Worm (Caenorhabditis elegans) whole organism, mixed stage, embryonic: ENCODE measurements around the gene rpl-25.1.

Experiments
- M03D4.4 ChIP-seq: sonication (generic microtip); optimal IDR thresholded peaks from 2 replicates; lab custom pipeline; 2017; ENCODE audit warnings: mild to moderate bottlenecking, missing genetic modification characterization, missing compliant biosample characterization
- bed-3 ChIP-seq: fragments of 200-800 bp; sonication (Bioruptor generic); optimal IDR thresholded peaks from 3 replicates; lab custom pipeline; 2018; ENCODE audit warnings: mild to moderate bottlenecking, missing genetic modification characterization, moderate library complexity, missing compliant biosample characterization
- blmp-1 ChIP-seq: fragments of 150-350 bp; optimal IDR thresholded peaks from 2 replicates; lab custom pipeline; 2014; ENCODE audit warnings: missing biosample characterization, missing genetic modification characterization
- ceh-39 ChIP-seq: fragments of 150-350 bp; optimal IDR thresholded peaks from 2 replicates; lab custom pipeline; 2014; ENCODE audit warnings: missing biosample characterization, missing genetic modification characterization
- ceh-83 ChIP-seq: fragments of 200-800 bp; sonication (Bioruptor generic); optimal IDR thresholded peaks from 2 replicates; lab custom pipeline; 2018; ENCODE audit warnings: mild to moderate bottlenecking, missing genetic modification characterization, missing compliant biosample characterization
- ces-1 ChIP-seq: fragments of 150-350 bp; optimal IDR thresholded peaks from 2 replicates; lab custom pipeline; 2014; ENCODE audit warnings: missing biosample characterization, missing genetic modification reagents, missing genetic modification characterization
- cnd-1 ChIP-seq: fragments of 200-800 bp; sonication (Bioruptor generic); optimal IDR thresholded peaks from 2 replicates; lab custom pipeline; 2018; ENCODE audit warnings: mild to moderate bottlenecking, missing genetic modification characterization, missing compliant biosample characterization
- drap-1 ChIP-seq: fragments of 200-800 bp; sonication (Bioruptor generic); optimal IDR thresholded peaks from 3 replicates; lab custom pipeline; 2018; ENCODE audit warnings: mild to moderate bottlenecking, missing genetic modification characterization, missing compliant biosample characterization
- elt-1 ChIP-seq: sonication (generic microtip); optimal IDR thresholded peaks from 2 replicates; lab custom pipeline; 2017; ENCODE audit warnings: missing genetic modification characterization, mild to moderate bottlenecking, missing compliant biosample characterization, antibody characterized with exemption, moderate library complexity, borderline replicate concordance; ENCODE audit not compliant: insufficient read depth
- elt-3 ChIP-seq: fragments of 150-350 bp; optimal IDR thresholded peaks from 2 replicates; lab custom pipeline; 2014; ENCODE audit warnings: missing biosample characterization, missing genetic modification characterization
- flh-1 ChIP-seq: fragments of 200-800 bp; sonication (Bioruptor generic); optimal IDR thresholded peaks from 2 replicates; lab custom pipeline; 2018; ENCODE audit warnings: mild to moderate bottlenecking, missing genetic modification characterization, moderate library complexity, missing compliant biosample characterization
- hlh-1 ChIP-seq: fragments of 150-350 bp; optimal IDR thresholded peaks from 2 replicates; lab custom pipeline; 2014; ENCODE audit warnings: missing biosample characterization, missing genetic modification reagents, missing genetic modification characterization
- lin-13 ChIP-seq: fragments of 150-350 bp; optimal IDR thresholded peaks from 2 replicates; lab custom pipeline; 2014; ENCODE audit warnings: missing biosample characterization, missing genetic modification characterization
- lin-32 ChIP-seq: fragments of 200-800 bp; sonication (Bioruptor generic); optimal IDR thresholded peaks from 2 replicates; lab custom pipeline; 2018; ENCODE audit warnings: mild to moderate bottlenecking, missing genetic modification characterization, missing compliant biosample characterization
- lsy-2 ChIP-seq: fragments of 150-350 bp; optimal IDR thresholded peaks from 2 replicates; lab custom pipeline; 2014; ENCODE audit warnings: missing biosample characterization, missing genetic modification characterization
- mab-5 ChIP-seq: fragments of 150-350 bp; optimal IDR thresholded peaks from 2 replicates; lab custom pipeline; 2014; ENCODE audit warnings: missing biosample characterization, missing genetic modification characterization
- mep-1 ChIP-seq: fragments of 150-350 bp; optimal IDR thresholded peaks from 2 replicates; lab custom pipeline; 2017; ENCODE audit warnings: missing biosample characterization, missing genetic modification reagents, missing genetic modification characterization, inconsistent platforms
- mls-2 ChIP-seq: sonication (generic microtip); optimal IDR thresholded peaks from 2 replicates; lab custom pipeline; 2016; ENCODE audit warnings: mild to moderate bottlenecking, missing genetic modification characterization, moderate library complexity, missing compliant biosample characterization
- nhr-12 ChIP-seq: fragments of 150-350 bp; optimal IDR thresholded peaks from 2 replicates; lab custom pipeline; 2014; ENCODE audit warnings: missing biosample characterization, missing genetic modification characterization
- nhr-2 ChIP-seq: fragments of 150-350 bp; optimal IDR thresholded peaks from 2 replicates; lab custom pipeline; 2014; ENCODE audit warnings: missing biosample characterization, missing genetic modification characterization
- nhr-237 ChIP-seq: fragments of 150-350 bp; optimal IDR thresholded peaks from 2 replicates; lab custom pipeline; 2014; ENCODE audit warnings: missing biosample characterization, missing genetic modification characterization
- nhr-28 ChIP-seq: fragments of 150-350 bp; optimal IDR thresholded peaks from 2 replicates; lab custom pipeline; 2014; ENCODE audit warnings: missing biosample characterization, missing genetic modification characterization
- nhr-76 ChIP-seq: sonication (generic microtip); optimal IDR thresholded peaks from 2 replicates; lab custom pipeline; 2017; ENCODE audit warnings: missing biosample characterization, missing genetic modification characterization
- pha-4 ChIP-seq: fragments of 150-350 bp; optimal IDR thresholded peaks from 2 replicates; lab custom pipeline; 2018; ENCODE audit warnings: missing biosample characterization, missing genetic modification reagents, missing genetic modification characterization
- sem-2 ChIP-seq: fragments of 200-800 bp; sonication (Bioruptor generic); optimal IDR thresholded peaks from 2 replicates; lab custom pipeline; 2018; ENCODE audit warnings: mild to moderate bottlenecking, missing genetic modification characterization, missing compliant biosample characterization
- snpc-4 ChIP-seq: fragments of 150-350 bp; optimal IDR thresholded peaks from 2 replicates; lab custom pipeline; 2014; ENCODE audit warnings: missing biosample characterization, missing genetic modification characterization
- sptf-1 ChIP-seq: sonication (generic microtip); optimal IDR thresholded peaks from 2 replicates; lab custom pipeline; 2017; ENCODE audit warnings: mild to moderate bottlenecking, missing genetic modification characterization, moderate library complexity, missing compliant biosample characterization
- tbx-8 ChIP-seq: fragments of 200-800 bp; sonication (Bioruptor generic); optimal IDR thresholded peaks from 2 replicates; lab custom pipeline; 2018; ENCODE audit warnings: mild to moderate bottlenecking, missing genetic modification characterization, moderate library complexity, missing compliant biosample characterization
- unc-120 ChIP-seq: sonication (generic microtip); optimal IDR thresholded peaks from 2 replicates; lab custom pipeline; 2017; ENCODE audit warnings: missing genetic modification characterization, missing compliant biosample characterization; ENCODE audit not compliant: poor library complexity, severe bottlenecking
- unc-39 ChIP-seq: fragments of 150-350 bp; optimal IDR thresholded peaks from 2 replicates; lab custom pipeline; 2014; ENCODE audit warnings: missing biosample characterization, missing genetic modification characterization
- unc-62 ChIP-seq: fragments of 150-350 bp; optimal IDR thresholded peaks from 2 replicates; lab custom pipeline; 2014; ENCODE audit warnings: missing biosample characterization, missing genetic modification reagents, missing genetic modification characterization
- zip-8 ChIP-seq: fragments of 150-350 bp; optimal IDR thresholded peaks from 2 replicates; lab custom pipeline; 2014; ENCODE audit warnings: missing biosample characterization, missing genetic modification characterization
- ztf-11 ChIP-seq: fragments of 150-350 bp; optimal IDR thresholded peaks from 2 replicates; lab custom pipeline; 2014; ENCODE audit warnings: missing biosample characterization, missing genetic modification characterization

The rpl-25.1 gene

DNA sequence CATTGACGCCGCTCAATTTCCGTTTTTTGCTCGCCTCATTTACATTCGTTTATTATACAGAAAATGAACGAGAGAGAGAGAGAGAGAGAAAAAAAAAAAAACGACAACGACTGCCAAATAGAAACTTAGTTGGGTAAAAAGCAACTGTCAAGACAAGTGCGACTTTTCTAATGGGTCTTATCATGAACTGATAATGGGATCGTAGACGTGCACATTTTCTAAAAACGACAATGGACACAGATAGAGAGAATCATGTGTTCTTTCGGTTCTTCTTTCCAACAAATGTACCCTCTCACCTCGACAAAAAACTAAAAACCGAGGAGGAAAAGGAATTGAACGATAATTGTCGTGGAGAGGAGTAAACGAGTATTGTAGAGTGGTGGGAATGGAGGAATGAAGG lies 14.9 kb upstream of the rpl-25.1 start:
- TF ChIP-seq bed-3 (GFP tag; lab: Kevin White, UChicago) = no peak
- TF ChIP-seq nhr-2 (tag; lab: Kevin White, UChicago) = no peak
- no peak for TF ChIP-seq tbx-8
- TF ChIP-seq mls-2 (tag; lab: Kevin White, UChicago) = no peak
- TF ChIP-seq hlh-1 (tag; lab: Kevin White, UChicago) = no peak
- no peak for TF ChIP-seq unc-39 (tag; lab: Kevin White, UChicago)
- TF ChIP-seq lin-13 (tag; lab: Kevin White, UChicago) = no peak
- no peak for TF ChIP-seq ceh-39 (tag; lab: Kevin White, UChicago)
- no peak for TF ChIP-seq cnd-1

DNA sequence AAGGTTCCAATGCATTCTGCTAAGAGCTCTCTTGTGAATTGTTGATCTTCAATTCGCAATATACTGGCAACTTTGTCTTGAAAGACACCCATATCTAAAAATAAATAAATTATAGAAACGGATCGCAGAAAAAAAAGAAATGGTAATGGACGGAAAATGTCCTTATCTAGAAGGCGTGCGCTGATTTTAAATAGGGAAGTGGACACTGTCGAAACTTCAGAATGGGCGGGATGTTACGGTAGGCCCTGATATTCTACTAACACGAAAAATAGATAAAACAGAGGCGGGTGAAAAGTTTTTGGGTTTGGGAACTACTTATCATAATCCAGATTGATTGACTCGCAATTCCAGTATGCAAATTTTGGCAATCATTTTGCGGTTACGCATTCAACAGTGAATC lies 10.1 kb upstream of the rpl-25.1 start, which contains the start of gene aqp-8:
Gene aqp-8, minus strand, starts transcription at position 101 of the 400 bp plus-strand sequence.
- TF ChIP-seq elt-1 (tag; lab: Kevin White, UChicago) = no peak
- no peak for TF ChIP-seq mep-1
- no peak for TF ChIP-seq elt-3 (tag; lab: Kevin White, UChicago)
- no peak for TF ChIP-seq lin-13 (tag; lab: Kevin White, UChicago)
- TF ChIP-seq pha-4 (tag; lab: Kevin White, UChicago) = no peak
- no peak for TF ChIP-seq ceh-83
- TF ChIP-seq flh-1 = no peak
- no peak for TF ChIP-seq cnd-1
- no peak for TF ChIP-seq zip-8 (tag; lab: Kevin White, UChicago)
- TF ChIP-seq blmp-1 (tag; lab: Kevin White, UChicago) = no peak
- no peak for TF ChIP-seq sem-2 (GFP tag; lab: Kevin White, UChicago)
- no peak for TF ChIP-seq unc-120 (tag; lab: Kevin White, UChicago)

DNA sequence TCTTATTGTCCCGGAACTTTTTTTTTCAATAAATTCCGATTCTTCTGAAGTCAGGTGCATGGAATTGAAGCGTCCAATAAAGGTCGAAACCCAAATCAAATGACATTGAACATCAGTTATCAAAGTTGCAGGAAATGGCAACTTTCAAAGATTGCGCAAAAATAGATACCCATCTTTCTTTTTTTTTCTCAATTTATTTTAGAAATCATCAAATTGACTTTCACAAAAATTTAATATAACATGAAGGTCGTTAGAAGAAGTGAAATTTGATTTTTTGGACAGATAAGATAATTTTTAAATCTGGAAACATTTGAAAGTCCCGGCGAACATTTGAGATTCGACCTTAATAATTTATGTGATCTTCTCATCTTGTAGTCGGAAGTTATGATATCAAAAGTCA lies 9.3 kb upstream of the rpl-25.1 start:
- TF ChIP-seq drap-1 (GFP tag; lab: Kevin White, UChicago) (no peak), ztf-11 (tag; lab: Kevin White, UChicago) (no peak), nhr-28 (tag; lab: Kevin White, UChicago) (no peak), mep-1 (no peak), mls-2 (tag; lab: Kevin White, UChicago) (no peak), unc-120 (tag; lab: Kevin White, UChicago) (no peak), mab-5 (tag; lab: Kevin White, UChicago) (no peak), nhr-76 (tag; lab: Kevin White, UChicago) (no peak), elt-1 (tag; lab: Kevin White, UChicago) (no peak), M03D4.4 (no peak), unc-62 (no peak)

DNA sequence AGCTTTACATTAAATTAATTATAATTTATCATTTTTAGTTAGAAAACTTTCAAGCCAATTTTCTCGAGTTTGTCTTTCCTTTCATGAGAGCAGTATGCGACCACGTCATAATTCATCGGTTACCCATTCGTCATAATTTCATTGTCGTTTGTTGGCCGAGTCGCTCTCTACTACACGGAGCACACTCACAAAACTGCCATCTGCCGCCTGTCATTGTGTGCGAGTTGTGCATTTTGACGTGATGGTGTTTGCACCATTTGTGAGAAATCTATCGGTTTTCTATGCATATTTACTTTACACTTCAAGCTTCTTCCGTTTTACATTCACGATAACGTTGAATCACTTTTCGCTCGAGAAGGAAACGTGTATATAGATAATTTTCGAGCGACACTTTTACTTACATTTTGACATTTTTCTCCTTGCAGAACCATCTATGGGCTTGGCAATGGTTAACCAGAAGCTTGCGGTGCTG lies 8.2 kb upstream of the rpl-25.1 start, which contains the start of gene dhhc-10:
Gene dhhc-10, plus strand, starts transcription at position 422 of the 472 bp plus-strand sequence.
- TF ChIP-seq M03D4.4 (peak; percentile 20), cnd-1 (peak; percentile 62), hlh-1 (tag; lab: Kevin White, UChicago) (peak; percentile 78), ces-1 (GFP tag; lab: Kevin White, UChicago) (peak; percentile 92), nhr-2 (tag; lab: Kevin White, UChicago) (peak; percentile 70), snpc-4 (tag; lab: Kevin White, UChicago) (no peak), nhr-12 (tag; lab: Kevin White, UChicago) (no peak), nhr-28 (tag; lab: Kevin White, UChicago) (no peak), pha-4 (tag; lab: Kevin White, UChicago) (peak; percentile 84), sptf-1 (tag; lab: Kevin White, UChicago) (peak; percentile 17), mab-5 (tag; lab: Kevin White, UChicago) (no peak), lin-32 (peak; percentile 61), ceh-39 (tag; lab: Kevin White, UChicago) (peak; percentile 62), mep-1 (peak; percentile 29), ztf-11 (tag; lab: Kevin White, UChicago) (peak; percentile 29), lsy-2 (tag; lab: Kevin White, UChicago) (peak; percentile 36), unc-120 (tag; lab: Kevin White, UChicago) (peak; percentile 14), bed-3 (GFP tag; lab: Kevin White, UChicago) (no peak), unc-62 (peak; percentile 71), mls-2 (tag; lab: Kevin White, UChicago) (peak; percentile 31), nhr-237 (tag; lab: Kevin White, UChicago) (no peak)
